Worm (Caenorhabditis elegans): Measurements from ENCODE around the gene glo-3.

ce11 chrX:10524483-10524948 is 9.0 kb upstream of the glo-3 start, which contains the start of the genes mboa-7 and git-1:
- TF ChIP-seq ets-4 (GFP tag; optimal IDR thresholded peaks at IDR 0.05) (no peak), hrde-1 (tag; optimal IDR thresholded peaks at IDR 0.05; ENCODE audit: borderline replicate concordance) (no peak), madf-6 (GFP tag; IDR thresholded peaks at IDR 0.05) (no peak), F39B2.1 (GFP tag; IDR thresholded peaks at IDR 0.05) (no peak), ztf-6 (GFP tag; IDR thresholded peaks at IDR 0.05) (no peak), egl-44 (GFP tag; IDR thresholded peaks at IDR 0.05) (no peak), F57C9.4 (tag; optimal IDR thresholded peaks at IDR 0.05) (no peak), snpc-4 (GFP tag; optimal IDR thresholded peaks at IDR 0.05) (no peak), snpc-4 (tag; optimal IDR thresholded peaks at IDR 0.05) (no peak), cebp-1 (GFP tag; IDR thresholded peaks at IDR 0.05) (no peak), cebp-1 (tag; optimal IDR thresholded peaks at IDR 0.05) (peak; percentile 59), sptf-2 (GFP tag; optimal IDR thresholded peaks at IDR 0.05) (no peak), attf-3 (GFP tag; conservative IDR thresholded peaks at IDR 0.05) (no peak), let-607 (tag; optimal IDR thresholded peaks at IDR 0.05) (no peak), F52B5.7 (tag; optimal IDR thresholded peaks at IDR 0.05) (no peak)
